Worm (Caenorhabditis elegans) whole organism, young adult: ENCODE measurements around the gene dsb-3.
A peak's percentile ranks its signal among the peaks of the same experiment; 100 is the strongest.

Experiments
- B0035.1 ChIP-seq: sonication (generic microtip); optimal IDR thresholded peaks from 2 replicates; lab custom pipeline; 2016; ENCODE audit warnings: missing genetic modification characterization, mild to moderate bottlenecking, missing compliant biosample characterization, missing genotype, missing genetic modification reagents
- C06A6.2 ChIP-seq: fragments of 200-800 bp; sonication (Bioruptor generic); conservative IDR thresholded peaks from 2 replicates; pipeline ENCODE4 v1.3.6; 2022; ENCODE audit warnings: missing genetic modification characterization, missing compliant biosample characterization
- C17E4.6 ChIP-seq: fragments of 200-800 bp; sonication (Bioruptor generic); IDR thresholded peaks from 2 replicates; pipeline ENCODE4 v1.3.6; 2022; ENCODE audit warnings: missing genetic modification reagents, missing genetic modification characterization, missing compliant biosample characterization
- D2030.7 ChIP-seq: fragments of 200-800 bp; sonication (Bioruptor generic); IDR thresholded peaks from 2 replicates; pipeline ENCODE4 v1.3.6; 2022; ENCODE audit warnings: missing genetic modification reagents, missing genetic modification characterization, missing compliant biosample characterization
- F10E7.11 ChIP-seq: sonication (generic microtip); optimal IDR thresholded peaks from 2 replicates; lab custom pipeline; 2017; ENCODE audit warnings: mild to moderate bottlenecking, missing genetic modification characterization, moderate library complexity, missing compliant biosample characterization
- F22D6.2 ChIP-seq: sonication (generic microtip); optimal IDR thresholded peaks from 2 replicates; lab custom pipeline; 2016; ENCODE audit warnings: mild to moderate bottlenecking, missing genetic modification characterization, missing compliant biosample characterization
- F23B12.7 ChIP-seq: sonication (generic microtip); optimal IDR thresholded peaks from 2 replicates; lab custom pipeline; 2017; ENCODE audit warnings: missing genetic modification characterization, mild to moderate bottlenecking, missing compliant biosample characterization, antibody characterized with exemption, moderate library complexity; ENCODE audit not compliant: insufficient read depth
- F37B4.10 ChIP-seq: fragments of 200-800 bp; sonication (Bioruptor generic); IDR thresholded peaks from 2 replicates; pipeline ENCODE4 v1.3.6; 2022; ENCODE audit warnings: missing genetic modification characterization, missing compliant biosample characterization
- F49E8.2 ChIP-seq: sonication (generic microtip); optimal IDR thresholded peaks from 3 replicates; lab custom pipeline; 2017; ENCODE audit warnings: missing genetic modification characterization, mild to moderate bottlenecking, missing compliant biosample characterization, antibody characterized with exemption, moderate library complexity; ENCODE audit not compliant: insufficient read depth
- F52B5.7 ChIP-seq: sonication (generic microtip); optimal IDR thresholded peaks from 2 replicates; lab custom pipeline; 2016; ENCODE audit warnings: mild to moderate bottlenecking, missing genetic modification characterization, missing compliant biosample characterization
- F57A8.1 ChIP-seq: fragments of 200-800 bp; sonication (Bioruptor generic); optimal IDR thresholded peaks from 2 replicates; lab custom pipeline; 2018; ENCODE audit warnings: mild to moderate bottlenecking, missing genetic modification characterization, moderate library complexity, missing compliant biosample characterization
- T07F8.4 ChIP-seq: sonication (generic microtip); optimal IDR thresholded peaks from 2 replicates; lab custom pipeline; 2016; ENCODE audit warnings: mild to moderate bottlenecking, missing genetic modification characterization, moderate library complexity, missing compliant biosample characterization
- Y79H2A.3 ChIP-seq: fragments of 200-800 bp; sonication (Bioruptor generic); conservative IDR thresholded peaks from 2 replicates; pipeline ENCODE4 v1.3.6; 2022; ENCODE audit warnings: missing genetic modification reagents, missing genetic modification characterization, missing compliant biosample characterization
- akir-1 ChIP-seq: fragments of 200-800 bp; sonication (Bioruptor generic); optimal IDR thresholded peaks from 2 replicates; lab custom pipeline; 2018; ENCODE audit warnings: mild to moderate bottlenecking, missing genetic modification characterization, moderate library complexity, missing compliant biosample characterization
- atf-7 ChIP-seq: sonication (generic microtip); optimal IDR thresholded peaks from 2 replicates; lab custom pipeline; 2017; ENCODE audit warnings: mild to moderate bottlenecking, missing genetic modification characterization, missing compliant biosample characterization
- attf-3 ChIP-seq: fragments of 200-800 bp; sonication (Bioruptor generic); conservative IDR thresholded peaks from 2 replicates; pipeline ENCODE4 v1.3.6; 2022; ENCODE audit warnings: missing genetic modification reagents, missing genetic modification characterization, missing compliant biosample characterization
- bed-2 ChIP-seq: fragments of 200-800 bp; sonication (Bioruptor generic); IDR thresholded peaks from 2 replicates; pipeline ENCODE4 v1.3.6; 2022; ENCODE audit warnings: missing genetic modification reagents, missing genetic modification characterization, missing compliant biosample characterization
- cebp-1 ChIP-seq, 2 experiments: fragments of 200-800 bp in 1 of 2; sonication (Bioruptor generic) in 1 of 2; sonication (generic microtip) in 1 of 2; IDR thresholded peaks in 1 of 2; optimal IDR thresholded peaks in 1 of 2; 2 replicates each; pipeline versions ENCODE4 v1.3.6 to Lab custom; 2017 to 2022; ENCODE audit warnings: missing compliant biosample characterization in 2 of 2, missing genetic modification characterization in 2 of 2, mild to moderate bottlenecking in 1 of 2, missing genetic modification reagents in 1 of 2, moderate library complexity in 1 of 2
- cebp-2 ChIP-seq: fragments of 200-800 bp; sonication (Bioruptor generic); IDR thresholded peaks from 2 replicates; pipeline ENCODE4 v1.3.6; 2022; ENCODE audit warnings: missing genetic modification characterization, missing compliant biosample characterization
- ceh-100 ChIP-seq: fragments of 200-800 bp; sonication (Bioruptor generic); IDR thresholded peaks from 2 replicates; pipeline ENCODE4 v1.3.6; 2022; ENCODE audit warnings: missing genetic modification reagents, missing genetic modification characterization, missing compliant biosample characterization
- ceh-58 ChIP-seq: fragments of 200-800 bp; sonication (Bioruptor generic); IDR thresholded peaks from 2 replicates; pipeline ENCODE4 v1.3.6; 2022; ENCODE audit warnings: missing genetic modification characterization, missing compliant biosample characterization
- ceh-79 ChIP-seq: sonication (generic microtip); optimal IDR thresholded peaks from 2 replicates; lab custom pipeline; 2017; ENCODE audit warnings: mild to moderate bottlenecking, missing genetic modification characterization, missing compliant biosample characterization
- chd-7 ChIP-seq: sonication (generic microtip); optimal IDR thresholded peaks from 2 replicates; lab custom pipeline; 2016; ENCODE audit warnings: mild to moderate bottlenecking, missing genetic modification characterization, moderate library complexity, missing compliant biosample characterization
- die-1 ChIP-seq: sonication (generic microtip); optimal IDR thresholded peaks from 2 replicates; lab custom pipeline; 2016; ENCODE audit warnings: missing genotype, mild to moderate bottlenecking, missing genetic modification characterization, missing compliant biosample characterization
- dox-1 ChIP-seq: fragments of 200-800 bp; sonication (Bioruptor generic); IDR thresholded peaks from 2 replicates; pipeline ENCODE4 v1.3.6; 2022; ENCODE audit warnings: missing genetic modification reagents, missing genetic modification characterization, missing compliant biosample characterization
- dpff-1 ChIP-seq: sonication (generic microtip); optimal IDR thresholded peaks from 2 replicates; lab custom pipeline; 2017; ENCODE audit warnings: mild to moderate bottlenecking, missing genetic modification characterization, missing compliant biosample characterization
- egl-44 ChIP-seq: fragments of 200-800 bp; sonication (Bioruptor generic); IDR thresholded peaks from 2 replicates; pipeline ENCODE4 v1.3.6; 2022; ENCODE audit warnings: missing genetic modification reagents, missing genetic modification characterization, missing compliant biosample characterization
- gei-17 ChIP-seq: fragments of 200-800 bp; sonication (Bioruptor generic); optimal IDR thresholded peaks from 2 replicates; lab custom pipeline; 2018; ENCODE audit warnings: mild to moderate bottlenecking, missing genetic modification characterization, missing compliant biosample characterization
- lag-1 ChIP-seq: fragments of 200-800 bp; sonication (Bioruptor generic); IDR thresholded peaks from 2 replicates; pipeline ENCODE4 v1.3.6; 2022; ENCODE audit warnings: missing genetic modification reagents, missing genetic modification characterization, missing compliant biosample characterization
- let-526 ChIP-seq: fragments of 200-800 bp; sonication (Bioruptor generic); IDR thresholded peaks from 2 replicates; pipeline ENCODE4 v1.3.6; 2022; ENCODE audit warnings: missing genetic modification reagents, missing genetic modification characterization, missing compliant biosample characterization
- lsl-1 ChIP-seq: fragments of 200-800 bp; sonication (Bioruptor generic); optimal IDR thresholded peaks from 2 replicates; lab custom pipeline; 2018; ENCODE audit warnings: mild to moderate bottlenecking, missing genetic modification characterization, moderate library complexity, missing compliant biosample characterization
- madf-10 ChIP-seq: sonication (generic microtip); optimal IDR thresholded peaks from 2 replicates; lab custom pipeline; 2016; ENCODE audit warnings: mild to moderate bottlenecking, missing genetic modification characterization, missing compliant biosample characterization
- madf-3 ChIP-seq: fragments of 200-800 bp; sonication (Bioruptor generic); IDR thresholded peaks from 2 replicates; pipeline ENCODE4 v1.3.6; 2022; ENCODE audit warnings: missing genetic modification reagents, missing genetic modification characterization, missing compliant biosample characterization
- nhr-27 ChIP-seq: fragments of 200-800 bp; sonication (Bioruptor generic); optimal IDR thresholded peaks from 2 replicates; lab custom pipeline; 2018; ENCODE audit warnings: mild to moderate bottlenecking, missing genetic modification characterization, moderate library complexity, missing compliant biosample characterization
- nhr-90 ChIP-seq: sonication (generic microtip); optimal IDR thresholded peaks from 2 replicates; lab custom pipeline; 2016; ENCODE audit warnings: missing genotype, mild to moderate bottlenecking, missing genetic modification characterization, missing compliant biosample characterization
- pha-4 ChIP-seq: fragments of 150-350 bp; sonication (generic microtip); optimal IDR thresholded peaks from 2 replicates; lab custom pipeline; 2014; ENCODE audit warnings: missing biosample characterization, missing genetic modification reagents, missing genetic modification characterization
- repo-1 ChIP-seq: sonication (generic microtip); optimal IDR thresholded peaks from 2 replicates; lab custom pipeline; 2017; ENCODE audit warnings: mild to moderate bottlenecking, missing genetic modification characterization, missing compliant biosample characterization
- sea-2 ChIP-seq: fragments of 200-800 bp; sonication (Bioruptor generic); IDR thresholded peaks from 2 replicates; pipeline ENCODE4 v1.3.6; 2022; ENCODE audit warnings: missing genetic modification characterization, missing compliant biosample characterization
- snpc-1.1 ChIP-seq: sonication (generic microtip); optimal IDR thresholded peaks from 2 replicates; lab custom pipeline; 2017; ENCODE audit warnings: missing genetic modification characterization, mild to moderate bottlenecking, missing compliant biosample characterization, antibody characterized with exemption, moderate library complexity, missing genotype, missing genetic modification reagents; ENCODE audit not compliant: insufficient read depth
- snpc-1.3 ChIP-seq: sonication (generic microtip); optimal IDR thresholded peaks from 2 replicates; lab custom pipeline; 2017; ENCODE audit warnings: missing genetic modification characterization, mild to moderate bottlenecking, missing compliant biosample characterization, antibody characterized with exemption, moderate library complexity, missing genotype, missing genetic modification reagents; ENCODE audit not compliant: insufficient read depth
- snpc-4 ChIP-seq, 5 experiments: fragments of 150-350 bp in 1 of 5; sonication (generic microtip) in 4 of 5; optimal IDR thresholded peaks; 2 replicates each; lab custom pipeline; 2014 to 2018; ENCODE audit warnings: missing genetic modification characterization in 5 of 5, missing biosample characterization in 3 of 5, antibody characterized with exemption in 2 of 5, mild to moderate bottlenecking in 2 of 5, missing compliant biosample characterization in 2 of 5, missing genotype in 2 of 5, moderate library complexity in 2 of 5, missing genetic modification reagents in 1 of 5
- sptf-2 ChIP-seq: fragments of 200-800 bp; sonication (Bioruptor generic); optimal IDR thresholded peaks from 2 replicates; lab custom pipeline; 2018; ENCODE audit warnings: mild to moderate bottlenecking, missing genetic modification characterization, missing compliant biosample characterization
- tlf-1 ChIP-seq: fragments of 200-800 bp; sonication (Bioruptor generic); optimal IDR thresholded peaks from 2 replicates; lab custom pipeline; 2018; ENCODE audit warnings: mild to moderate bottlenecking, missing genetic modification characterization, missing compliant biosample characterization
- ztf-22 ChIP-seq: fragments of 200-800 bp; sonication (Bioruptor generic); optimal IDR thresholded peaks from 2 replicates; lab custom pipeline; 2018; ENCODE audit warnings: mild to moderate bottlenecking, missing genetic modification characterization, moderate library complexity, missing compliant biosample characterization
- ztf-26 ChIP-seq: sonication (generic microtip); optimal IDR thresholded peaks from 2 replicates; lab custom pipeline; 2017; ENCODE audit warnings: missing genetic modification characterization, missing compliant biosample characterization
- ztf-6 ChIP-seq: fragments of 200-800 bp; sonication (Bioruptor generic); IDR thresholded peaks from 2 replicates; pipeline ENCODE4 v1.3.6; 2022; ENCODE audit warnings: missing genetic modification reagents, missing genetic modification characterization, missing compliant biosample characterization

dsb-3 gene

DNA sequence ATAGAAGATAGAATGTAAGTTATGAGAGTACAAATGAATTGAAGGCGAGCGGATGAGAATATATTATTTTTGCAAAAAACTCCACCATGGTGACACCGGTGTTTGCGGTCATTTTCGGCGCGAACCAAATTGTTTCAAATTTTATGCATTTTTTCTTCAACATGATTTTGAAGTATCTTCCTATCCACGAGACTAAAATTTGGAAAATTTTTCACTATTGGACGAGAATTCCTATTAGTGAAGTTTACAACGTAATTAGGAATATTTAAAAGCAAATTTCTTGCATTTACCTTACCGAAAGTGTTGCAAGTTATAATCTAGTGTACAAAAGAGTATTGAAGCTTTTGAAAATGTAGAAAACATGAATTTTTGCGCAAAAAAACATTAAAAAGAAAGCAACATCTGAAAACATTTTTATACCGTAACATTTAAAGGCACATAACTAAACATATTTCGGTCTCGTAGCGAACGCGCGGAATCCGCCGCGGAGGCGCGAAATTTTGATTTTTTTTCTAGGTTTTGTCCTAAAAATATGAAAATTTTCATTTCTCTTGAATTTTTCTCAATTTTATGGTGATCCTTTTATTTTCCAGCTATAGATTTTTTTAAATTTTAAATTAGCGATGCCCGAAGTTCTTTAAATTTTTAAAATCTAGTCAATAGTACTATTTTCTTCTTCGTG, 37.1 kb upstream of the dsb-3 start, which contains the start of gene sgo-1 (continued):
- TF ChIP-seq repo-1 (tag; lab: Kevin White, UChicago) (no peak), C06A6.2 (no peak), chd-7 (no peak), ztf-26 (tag; lab: Kevin White, UChicago) (no peak), snpc-1.1 (tag; lab: Kevin White, UChicago) (peak; percentile 53), nhr-27 (no peak), snpc-1.3 (peak; percentile 85), lag-1 (GFP tag; lab: Robert Waterston, UW) (no peak), akir-1 (GFP tag; lab: Kevin White, UChicago) (no peak), sea-2 (no peak), atf-7 (tag; lab: Kevin White, UChicago) (no peak), bed-2 (no peak), dox-1 (peak; percentile 91), B0035.1 (tag; lab: Kevin White, UChicago) (no peak), gei-17 (GFP tag; lab: Kevin White, UChicago) (no peak), F22D6.2 (no peak), madf-3 (GFP tag; lab: Robert Waterston, UW) (peak; percentile 97), C17E4.6 (GFP tag; lab: Robert Waterston, UW) (peak; percentile 88), F10E7.11 (tag; lab: Kevin White, UChicago) (no peak), F52B5.7 (tag; lab: Kevin White, UChicago) (no peak), ceh-100 (GFP tag; lab: Robert Waterston, UW) (peak; percentile 66; the same call in 1 of the 2 replicates), Y79H2A.3 (GFP tag; lab: Robert Waterston, UW) (peak; percentile 87), F37B4.10 (GFP tag; lab: Robert Waterston, UW) (no peak), egl-44 (no peak), tlf-1 (GFP tag; lab: Kevin White, UChicago) (peak; percentile 93), T07F8.4 (tag; lab: Kevin White, UChicago) (no peak), ztf-22 (GFP tag; lab: Kevin White, UChicago) (no peak), let-526 (GFP tag; lab: Robert Waterston, UW) (no peak), F57A8.1 (no peak), madf-10 (tag; lab: Kevin White, UChicago) (no peak), nhr-90 (tag; lab: Kevin White, UChicago) (no peak), lsl-1 (GFP tag; lab: Kevin White, UChicago) (peak; percentile 97), cebp-1 (GFP tag; IDR thresholded peaks at IDR 0.05; lab: Robert Waterston, UW) (peak; percentile 35; the same call in 1 of the 2 replicates), cebp-1 (tag; optimal IDR thresholded peaks at IDR 0.05; lab: Kevin White, UChicago) (no peak), ceh-79 (tag; lab: Kevin White, UChicago) (no peak), ztf-6 (no peak), snpc-4 (GFP tag; optimal IDR thresholded peaks at IDR 0.05; lab: Kevin White, UChicago) (peak; percentile 70), snpc-4 (tag; optimal IDR thresholded peaks at IDR 0.05; lab: Kevin White, UChicago) (peak in 3 of 4 experiments; percentile 41 to 70 (median 60)), dpff-1 (tag; lab: Kevin White, UChicago) (no peak), cebp-2 (GFP tag; lab: Robert Waterston, UW) (no peak), ceh-58 (GFP tag; lab: Robert Waterston, UW) (no peak), F49E8.2 (tag; lab: Kevin White, UChicago) (peak; percentile 85), F23B12.7 (tag; lab: Kevin White, UChicago) (no peak), die-1 (tag; lab: Kevin White, UChicago) (no peak), sptf-2 (no peak), D2030.7 (GFP tag; lab: Robert Waterston, UW) (peak; percentile 99), pha-4 (no peak), attf-3 (GFP tag; lab: Robert Waterston, UW) (peak; percentile 41; the same call in 1 of the 2 replicates)
